Worm (Caenorhabditis elegans): ENCODE data around the gene F32D1.3.

DNA sequence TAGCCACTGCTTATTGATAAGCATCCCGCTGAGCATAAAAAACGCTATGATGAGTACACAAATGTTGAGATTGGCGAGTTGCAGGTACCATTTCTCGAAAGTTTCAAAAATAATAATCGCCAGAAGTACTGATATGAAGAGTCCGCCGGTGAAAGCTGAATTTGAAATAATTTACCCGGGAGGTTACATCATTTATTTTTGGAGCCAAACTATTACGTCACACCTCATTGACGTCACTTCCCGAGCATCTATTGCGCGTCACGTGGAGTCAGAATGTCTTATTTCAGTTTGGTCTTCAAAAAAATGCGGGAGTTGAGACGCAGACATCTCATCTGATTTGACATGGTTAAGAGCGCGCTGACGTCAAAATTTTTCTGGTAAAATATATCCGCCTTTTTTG lies 30.5 kb downstream of the F32D1.3 start:
- TF ChIP-seq lin-13 (tag; optimal IDR thresholded peaks at IDR 0.05) (no peak), zip-8 (tag; optimal IDR thresholded peaks at IDR 0.05) (peak; percentile 95), elt-1 (tag; optimal IDR thresholded peaks at IDR 0.05; ENCODE audit: borderline replicate concordance, insufficient read depth) (no peak), pha-4 (tag; optimal IDR thresholded peaks at IDR 0.05) (no peak), ces-1 (GFP tag; optimal IDR thresholded peaks at IDR 0.05) (no peak), nhr-2 (tag; optimal IDR thresholded peaks at IDR 0.05) (no peak), ceh-83 (GFP tag; optimal IDR thresholded peaks at IDR 0.05) (no peak)
